Fruit fly (Drosophila melanogaster) whole organism, embryonic: ENCODE results near the gene Cbl.
A peak's percentile ranks its signal among the peaks of the same experiment; 100 is the strongest.

Source experiments
- Atf6 ChIP-seq: fragments of 200-800 bp; sonication (Bioruptor generic); IDR thresholded peaks from 2 replicates; pipeline ENCODE4 v1.3.6; 2022; ENCODE audit warnings: missing biosample characterization, missing genetic modification characterization
- CG10979 ChIP-seq: fragments of 200-800 bp; sonication (Bioruptor generic); optimal IDR thresholded peaks from 2 replicates; lab custom pipeline; 2018; ENCODE audit warnings: missing biosample characterization, mild to moderate bottlenecking, missing genetic modification characterization, moderate library complexity
- CG12219 ChIP-seq: fragments of 200-800 bp; sonication (Bioruptor generic); optimal IDR thresholded peaks from 3 replicates; lab custom pipeline; 2018; ENCODE audit warnings: missing biosample characterization, mild to moderate bottlenecking, missing genetic modification characterization
- CG13296 ChIP-seq: fragments of 200-800 bp; sonication (Bioruptor generic); optimal IDR thresholded peaks from 3 replicates; lab custom pipeline; 2018; ENCODE audit warnings: missing biosample characterization, mild to moderate bottlenecking, missing genetic modification characterization
- CG15073 ChIP-seq: fragments of 200-800 bp; sonication (Bioruptor generic); optimal IDR thresholded peaks from 2 replicates; lab custom pipeline; 2016; ENCODE audit warnings: missing biosample characterization, missing genetic modification characterization
- CG16815 ChIP-seq: fragments of 200-800 bp; sonication (Bioruptor generic); optimal IDR thresholded peaks from 3 replicates; lab custom pipeline; 2017; ENCODE audit warnings: missing biosample characterization, mild to moderate bottlenecking, missing genetic modification characterization
- CG17186 ChIP-seq: fragments of 200-800 bp; sonication (Bioruptor generic); optimal IDR thresholded peaks from 3 replicates; lab custom pipeline; 2017; ENCODE audit warnings: missing biosample characterization, missing genetic modification reagents, missing genetic modification characterization
- CG2712 ChIP-seq: fragments of 200-800 bp; optimal IDR thresholded peaks from 3 replicates; lab custom pipeline; 2019; ENCODE audit warnings: missing biosample characterization, mild to moderate bottlenecking, missing genetic modification characterization, moderate library complexity
- CG2889 ChIP-seq: fragments of 200-800 bp; sonication (Bioruptor generic); IDR thresholded peaks from 3 replicates; pipeline ENCODE4 v1.3.6; 2022; ENCODE audit warnings: missing biosample characterization, missing genetic modification characterization
- CG31441 ChIP-seq: fragments of 200-800 bp; sonication (Bioruptor generic); IDR thresholded peaks from 2 replicates; pipeline ENCODE4 v1.3.6; 2022; ENCODE audit warnings: missing biosample characterization, missing genetic modification characterization
- CG32767 ChIP-seq: fragments of 200-800 bp; sonication (Bioruptor generic); IDR thresholded peaks from 2 replicates; pipeline ENCODE4 v1.3.6; 2022; ENCODE audit warnings: missing biosample characterization, missing genetic modification characterization
- CG33557 ChIP-seq: fragments of 200-800 bp; sonication (Bioruptor generic); optimal IDR thresholded peaks from 2 replicates; lab custom pipeline; 2019; ENCODE audit warnings: missing biosample characterization, mild to moderate bottlenecking, missing genetic modification characterization, moderate library complexity
- CG5245 ChIP-seq: fragments of 200-800 bp; sonication (Bioruptor generic); optimal IDR thresholded peaks from 3 replicates; lab custom pipeline; 2016; ENCODE audit warnings: missing biosample characterization, missing genetic modification characterization
- CG6254 ChIP-seq: fragments of 200-800 bp; sonication (Bioruptor generic); optimal IDR thresholded peaks from 3 replicates; lab custom pipeline; 2017; ENCODE audit warnings: mild to moderate bottlenecking, missing biosample characterization, missing genetic modification reagents, missing genetic modification characterization
- CG7357 ChIP-seq: fragments of 200-800 bp; sonication (Bioruptor generic); IDR thresholded peaks from 3 replicates; pipeline ENCODE4 v1.3.6; 2022; ENCODE audit warnings: missing biosample characterization, missing genetic modification characterization
- CG9727 ChIP-seq: fragments of 200-800 bp; sonication (Bioruptor generic); optimal IDR thresholded peaks from 3 replicates; lab custom pipeline; 2017; ENCODE audit warnings: missing biosample characterization, mild to moderate bottlenecking, missing genetic modification characterization
- D ChIP-seq, 2 experiments: fragments of 200-800 bp in 1 of 2; fragments of >200 bp in 1 of 2; sonication (Bioruptor generic) in 1 of 2; optimal IDR thresholded peaks; 2 replicates in 1 of 2; 3 replicates in 1 of 2; lab custom pipeline; 2017; ENCODE audit warnings: mild to moderate bottlenecking in 1 of 2, missing biosample characterization in 1 of 2, missing genetic modification characterization in 1 of 2, missing genetic modification reagents in 1 of 2
- Dbx ChIP-seq: fragments of 200-800 bp; sonication (Bioruptor generic); IDR thresholded peaks from 3 replicates; pipeline ENCODE4 v1.3.6; 2022; ENCODE audit warnings: missing biosample characterization, missing genetic modification characterization
- E2f1 ChIP-seq: fragments of 200-800 bp; sonication (Bioruptor generic); IDR thresholded peaks from 2 replicates; pipeline ENCODE4 v1.3.6; 2022; ENCODE audit warnings: missing biosample characterization, missing genetic modification characterization
- Hey ChIP-seq: fragments of 200-800 bp; sonication (Bioruptor generic); optimal IDR thresholded peaks from 3 replicates; lab custom pipeline; 2018; ENCODE audit warnings: missing biosample characterization, mild to moderate bottlenecking, missing genetic modification characterization
- Kr ChIP-seq: fragments of 200-800 bp; sonication (Bioruptor generic); optimal IDR thresholded peaks from 2 replicates; lab custom pipeline; 2017; ENCODE audit warnings: missing biosample characterization, mild to moderate bottlenecking, missing genetic modification characterization
- Med ChIP-seq: fragments of 200-800 bp; sonication (Bioruptor generic); peaks from one replicate; lab custom pipeline; 2016; ENCODE audit warnings: missing biosample characterization, missing genetic modification characterization, mild to moderate bottlenecking, inconsistent platforms, moderate library complexity
- Meics ChIP-seq: fragments of 200-800 bp; sonication (Bioruptor generic); optimal IDR thresholded peaks from 2 replicates; lab custom pipeline; 2017; ENCODE audit warnings: missing biosample characterization, mild to moderate bottlenecking, missing genetic modification characterization
- Neu2 ChIP-seq: fragments of 200-800 bp; sonication (Bioruptor generic); optimal IDR thresholded peaks from 3 replicates; lab custom pipeline; 2016; ENCODE audit warnings: missing biosample characterization, missing genetic modification characterization, borderline replicate concordance
- Nf-YC ChIP-seq: fragments of 200-800 bp; optimal IDR thresholded peaks from 3 replicates; lab custom pipeline; 2019; ENCODE audit warnings: missing biosample characterization, mild to moderate bottlenecking, missing genetic modification characterization, moderate library complexity
- Sox100B ChIP-seq: fragments of 200-800 bp; sonication (Bioruptor generic); optimal IDR thresholded peaks from 3 replicates; lab custom pipeline; 2018; ENCODE audit warnings: missing biosample characterization, mild to moderate bottlenecking, missing genetic modification characterization
- Taf1 ChIP-seq: fragments of 200-800 bp; sonication (Bioruptor generic); IDR thresholded peaks from 2 replicates; pipeline ENCODE4 v1.3.6; 2022; ENCODE audit warnings: missing biosample characterization, missing genetic modification characterization
- ap ChIP-seq: fragments of 200-800 bp; sonication (Bioruptor generic); IDR thresholded peaks from 2 replicates; pipeline ENCODE4 v1.3.6; 2022; ENCODE audit warnings: missing biosample characterization, missing genetic modification characterization
- ash1 ChIP-seq: fragments of 200-800 bp; sonication (Bioruptor generic); optimal IDR thresholded peaks from 2 replicates; lab custom pipeline; 2018; ENCODE audit warnings: missing biosample characterization, mild to moderate bottlenecking, missing genetic modification characterization
- ato ChIP-seq: fragments of 200-800 bp; sonication (Bioruptor generic); IDR thresholded peaks from 2 replicates; pipeline ENCODE4 v1.3.6; 2022; ENCODE audit warnings: missing biosample characterization, missing genetic modification characterization; ENCODE audit not compliant: partially characterized antibody
- bab2 ChIP-seq: fragments of 200-800 bp; sonication (Bioruptor generic); optimal IDR thresholded peaks from 2 replicates; lab custom pipeline; 2016; ENCODE audit warnings: missing biosample characterization, missing genetic modification characterization
- bcd ChIP-seq: fragments of 200-800 bp; sonication (Bioruptor generic); optimal IDR thresholded peaks from 2 replicates; lab custom pipeline; 2017; ENCODE audit warnings: missing biosample characterization, mild to moderate bottlenecking, missing genetic modification characterization
- croc ChIP-seq: fragments of 200-800 bp; sonication (Bioruptor generic); conservative IDR thresholded peaks from 3 replicates; pipeline ENCODE4 v1.3.6; 2022; ENCODE audit warnings: missing biosample characterization, missing genetic modification characterization
- dmrt11E ChIP-seq: fragments of 200-800 bp; sonication (Bioruptor generic); optimal IDR thresholded peaks from 3 replicates; lab custom pipeline; 2018; ENCODE audit warnings: missing biosample characterization, mild to moderate bottlenecking, missing genetic modification characterization, moderate library complexity
- ems ChIP-seq: fragments of 200-800 bp; sonication (Bioruptor generic); optimal IDR thresholded peaks from 3 replicates; lab custom pipeline; 2016; ENCODE audit warnings: missing biosample characterization, missing genetic modification characterization
- esg ChIP-seq: fragments of 200-800 bp; sonication (Bioruptor generic); conservative IDR thresholded peaks from 2 replicates; pipeline ENCODE4 v1.3.6; 2022; ENCODE audit warnings: missing biosample characterization, missing genetic modification characterization
- gce ChIP-seq: fragments of 200-800 bp; sonication (Bioruptor generic); IDR thresholded peaks from 3 replicates; pipeline ENCODE4 v1.3.6; 2022; ENCODE audit warnings: missing biosample characterization, missing genetic modification characterization
- gcm2 ChIP-seq: fragments of 200-800 bp; sonication (Bioruptor generic); optimal IDR thresholded peaks from 2 replicates; lab custom pipeline; 2016; ENCODE audit warnings: missing biosample characterization, missing genetic modification characterization
- grn ChIP-seq: fragments of 200-800 bp; sonication (Bioruptor generic); optimal IDR thresholded peaks from 3 replicates; lab custom pipeline; 2017; ENCODE audit warnings: missing biosample characterization, missing genetic modification characterization
- gro ChIP-seq: fragments of 200-800 bp; sonication (Bioruptor generic); optimal IDR thresholded peaks from 2 replicates; lab custom pipeline; 2016; ENCODE audit warnings: missing biosample characterization, missing genetic modification characterization
- hth ChIP-seq: fragments of >200 bp; optimal IDR thresholded peaks from 2 replicates; lab custom pipeline; 2017; ENCODE audit warnings: inconsistent platforms
- kni ChIP-seq: fragments of 200-800 bp; sonication (Bioruptor generic); optimal IDR thresholded peaks from 3 replicates; lab custom pipeline; 2017; ENCODE audit warnings: mild to moderate bottlenecking, missing biosample characterization, missing genetic modification reagents, missing genetic modification characterization
- lab ChIP-seq: fragments of 200-800 bp; sonication (Bioruptor generic); optimal IDR thresholded peaks from 3 replicates; lab custom pipeline; 2017; ENCODE audit warnings: missing biosample characterization, missing genetic modification characterization, mild to moderate bottlenecking, moderate library complexity, missing genetic modification reagents
- pho ChIP-seq: fragments of 200-800 bp; sonication (Bioruptor generic); optimal IDR thresholded peaks from 2 replicates; lab custom pipeline; 2016; ENCODE audit warnings: missing biosample characterization, missing genetic modification characterization
- pzg ChIP-seq: fragments of 200-800 bp; sonication (Bioruptor generic); optimal IDR thresholded peaks from 3 replicates; lab custom pipeline; 2018; ENCODE audit warnings: missing biosample characterization, mild to moderate bottlenecking, missing genetic modification characterization, moderate library complexity
- repo ChIP-seq: fragments of 200-800 bp; sonication (Bioruptor generic); optimal IDR thresholded peaks from 2 replicates; lab custom pipeline; 2016; ENCODE audit warnings: missing biosample characterization, missing genetic modification characterization
- twi ChIP-seq: fragments of 200-800 bp; optimal IDR thresholded peaks from 2 replicates; lab custom pipeline; 2019; ENCODE audit warnings: missing biosample characterization, mild to moderate bottlenecking, missing genetic modification characterization, moderate library complexity
- unpg ChIP-seq: fragments of 200-800 bp; sonication (Bioruptor generic); optimal IDR thresholded peaks from 3 replicates; lab custom pipeline; 2018; ENCODE audit warnings: missing biosample characterization, mild to moderate bottlenecking, missing genetic modification characterization, moderate library complexity
- vnd ChIP-seq: fragments of 200-800 bp; sonication (Bioruptor generic); IDR thresholded peaks from 3 replicates; pipeline ENCODE4 v1.3.6; 2022; ENCODE audit warnings: missing biosample characterization, missing genetic modification characterization; ENCODE audit not compliant: partially characterized antibody
- zen ChIP-seq: fragments of 200-800 bp; sonication (Bioruptor generic); optimal IDR thresholded peaks from 3 replicates; lab custom pipeline; 2018; ENCODE audit warnings: missing biosample characterization, mild to moderate bottlenecking, missing genetic modification characterization, moderate library complexity

The Cbl gene

dm6 chr3L:8461229-8462004 lies 36.7 kb downstream of the Cbl start (continued):
- no peak for TF ChIP-seq bcd (GFP tag; lab: Kevin White, UChicago)
- no peak for TF ChIP-seq bab2 (GFP tag; lab: Kevin White, UChicago)
- TF ChIP-seq CG31441 (GFP tag; lab: Robert Waterston, UW): no peak
- no peak for TF ChIP-seq CG2712 (tag; lab: Kevin White, UChicago)
- TF ChIP-seq Med (GFP tag; lab: Kevin White, UChicago): no peak
- no peak for TF ChIP-seq ap (GFP tag; lab: Robert Waterston, UW)
- no peak for TF ChIP-seq grn (GFP tag; lab: Kevin White, UChicago)
- no peak for TF ChIP-seq CG15073
- TF ChIP-seq CG7357 (GFP tag; lab: Robert Waterston, UW): no peak
- no peak for TF ChIP-seq Meics (GFP tag; lab: Kevin White, UChicago)
- no peak for TF ChIP-seq Taf1 (GFP tag; lab: Robert Waterston, UW)
- TF ChIP-seq Hey (tag; lab: Kevin White, UChicago): no peak
- TF ChIP-seq CG10979: no peak
- TF ChIP-seq vnd: no peak
- peak; percentile 89 for TF ChIP-seq kni (GFP tag; lab: Kevin White, UChicago)
- no peak for TF ChIP-seq unpg
- no peak for TF ChIP-seq gcm2 (GFP tag; lab: Kevin White, UChicago)
- no peak for TF ChIP-seq CG13296 (GFP tag; lab: Kevin White, UChicago)
- no peak for TF ChIP-seq Sox100B (GFP tag; lab: Kevin White, UChicago)
- no peak for TF ChIP-seq ato (GFP tag; lab: Robert Waterston, UW)
- TF ChIP-seq gce (GFP tag; lab: Robert Waterston, UW): no peak
- no peak for TF ChIP-seq Atf6 (GFP tag; lab: Robert Waterston, UW)
- no peak for TF ChIP-seq pzg (GFP tag; lab: Kevin White, UChicago)
- TF ChIP-seq CG33557: no peak
- no peak for TF ChIP-seq hth (lab: Kevin White, UChicago)
- TF ChIP-seq esg: no peak
- TF ChIP-seq CG6254: no peak
- no peak for TF ChIP-seq CG12219 (GFP tag; lab: Kevin White, UChicago)
- TF ChIP-seq repo (GFP tag; lab: Kevin White, UChicago): no peak
- TF ChIP-seq CG17186: no peak
- TF ChIP-seq croc (GFP tag; lab: Robert Waterston, UW): no peak
- TF ChIP-seq zen (tag; lab: Kevin White, UChicago): no peak
- TF ChIP-seq E2f1 (GFP tag; lab: Robert Waterston, UW): no peak
- no peak for TF ChIP-seq Nf-YC (tag; lab: Kevin White, UChicago)
- peak; percentile 22 for TF ChIP-seq dmrt11E (tag; lab: Kevin White, UChicago)
- no peak for TF ChIP-seq CG2889 (GFP tag; lab: Robert Waterston, UW)
- no peak for TF ChIP-seq ash1 (GFP tag; lab: Kevin White, UChicago)
- TF ChIP-seq pho (GFP tag; lab: Kevin White, UChicago): no peak
- TF ChIP-seq Neu2 (GFP tag; lab: Kevin White, UChicago): no peak
- no peak for TF ChIP-seq lab
- no peak for TF ChIP-seq gro (GFP tag; lab: Kevin White, UChicago)
- no peak for TF ChIP-seq CG5245
- TF ChIP-seq Kr (GFP tag; lab: Kevin White, UChicago): no peak
- TF ChIP-seq CG9727 (GFP tag; lab: Kevin White, UChicago): no peak
- TF ChIP-seq D (optimal IDR thresholded peaks at IDR 0.05; lab: Kevin White, UChicago): no peak
- no peak for TF ChIP-seq D (GFP tag; optimal IDR thresholded peaks at IDR 0.05; lab: Kevin White, UChicago)
- TF ChIP-seq Dbx: no peak
- peak; percentile 37 for TF ChIP-seq twi
- TF ChIP-seq CG32767: no peak
- no peak for TF ChIP-seq ems (GFP tag; lab: Kevin White, UChicago)
- TF ChIP-seq CG16815 (GFP tag; lab: Kevin White, UChicago): no peak
